Fruit fly (Drosophila melanogaster) whole organism, pupa: ENCODE measurements around the gene alpha-Est7.

ENCODE experiments used
- CG10348 ChIP-seq: fragments of 200-800 bp; sonication (Bioruptor generic); IDR thresholded peaks from 2 replicates; pipeline ENCODE4 v1.3.6; 2022; ENCODE audit warnings: missing biosample characterization, missing genetic modification characterization
- CG12605 ChIP-seq: fragments of 200-800 bp; sonication (Bioruptor generic); IDR thresholded peaks from 2 replicates; pipeline ENCODE4 v1.3.6; 2022; ENCODE audit warnings: missing biosample characterization, missing genetic modification characterization
- CG13204 ChIP-seq: fragments of 200-800 bp; sonication (Bioruptor generic); optimal IDR thresholded peaks from 2 replicates; lab custom pipeline; 2018; ENCODE audit warnings: missing biosample characterization, mild to moderate bottlenecking, missing genetic modification characterization, moderate library complexity
- CG14655 ChIP-seq: fragments of 200-800 bp; sonication (Bioruptor generic); optimal IDR thresholded peaks from 3 replicates; lab custom pipeline; 2017; ENCODE audit warnings: mild to moderate bottlenecking, missing biosample characterization, missing genetic modification reagents, missing genetic modification characterization
- CG15710 ChIP-seq: fragments of 200-800 bp; sonication (Bioruptor generic); optimal IDR thresholded peaks from 2 replicates; lab custom pipeline; 2018; ENCODE audit warnings: missing biosample characterization, mild to moderate bottlenecking, missing genetic modification characterization, moderate library complexity
- CG17806 ChIP-seq: fragments of 200-800 bp; sonication (Bioruptor generic); optimal IDR thresholded peaks from 2 replicates; lab custom pipeline; 2018; ENCODE audit warnings: missing biosample characterization, mild to moderate bottlenecking, missing genetic modification characterization, moderate library complexity
- CG32121 ChIP-seq: fragments of 200-800 bp; sonication (Bioruptor generic); IDR thresholded peaks from 2 replicates; pipeline ENCODE4 v1.3.6; 2022; ENCODE audit warnings: missing biosample characterization, missing genetic modification characterization
- CG34367 ChIP-seq: fragments of 200-800 bp; sonication (Bioruptor generic); optimal IDR thresholded peaks from 2 replicates; lab custom pipeline; 2018; ENCODE audit warnings: missing biosample characterization, mild to moderate bottlenecking, missing genetic modification characterization
- CG4496 ChIP-seq: fragments of 200-800 bp; sonication (Bioruptor generic); IDR thresholded peaks from 3 replicates; pipeline ENCODE4 v1.3.6; 2022; ENCODE audit warnings: missing biosample characterization, missing genetic modification characterization
- CG8159 ChIP-seq: fragments of 200-800 bp; sonication (Bioruptor generic); optimal IDR thresholded peaks from 3 replicates; lab custom pipeline; 2018; ENCODE audit warnings: missing biosample characterization, mild to moderate bottlenecking, missing genetic modification characterization, moderate library complexity
- CG8301 ChIP-seq: fragments of 200-800 bp; sonication (Bioruptor generic); optimal IDR thresholded peaks from 2 replicates; lab custom pipeline; 2018; ENCODE audit warnings: missing biosample characterization, mild to moderate bottlenecking, missing genetic modification characterization
- CG9948 ChIP-seq: fragments of 200-800 bp; sonication (Bioruptor generic); optimal IDR thresholded peaks from 2 replicates; lab custom pipeline; 2018; ENCODE audit warnings: missing biosample characterization, mild to moderate bottlenecking, missing genetic modification characterization, moderate library complexity
- D1 ChIP-seq: fragments of 200-800 bp; sonication (Bioruptor generic); optimal IDR thresholded peaks from 2 replicates; lab custom pipeline; 2018; ENCODE audit warnings: missing biosample characterization, mild to moderate bottlenecking, missing genetic modification characterization, moderate library complexity
- EcR ChIP-seq: fragments of 200-800 bp; sonication (Bioruptor generic); optimal IDR thresholded peaks from 3 replicates; lab custom pipeline; 2019; ENCODE audit warnings: missing biosample characterization, missing genetic modification characterization, mild to moderate bottlenecking, moderate library complexity, missing genetic modification reagents
- Ets98B ChIP-seq: fragments of 200-800 bp; sonication (Bioruptor generic); IDR thresholded peaks from 2 replicates; pipeline ENCODE4 v1.3.6; 2022; ENCODE audit warnings: missing biosample characterization, missing genetic modification characterization
- Pif1A ChIP-seq: fragments of 200-800 bp; sonication (Bioruptor generic); optimal IDR thresholded peaks from 3 replicates; lab custom pipeline; 2016; ENCODE audit warnings: missing biosample characterization, missing genetic modification characterization
- Pif1B ChIP-seq: fragments of 200-800 bp; sonication (Bioruptor generic); optimal IDR thresholded peaks from 3 replicates; lab custom pipeline; 2016; ENCODE audit warnings: missing biosample characterization, missing genetic modification characterization
- Snoo ChIP-seq: fragments of 200-800 bp; sonication (Bioruptor generic); optimal IDR thresholded peaks from 3 replicates; lab custom pipeline; 2017; ENCODE audit warnings: missing biosample characterization, mild to moderate bottlenecking, missing genetic modification characterization, inconsistent platforms
- fd96Ca ChIP-seq: fragments of 200-800 bp; sonication (Bioruptor generic); IDR thresholded peaks from 3 replicates; pipeline ENCODE4 v1.3.6; 2022; ENCODE audit warnings: missing biosample characterization, missing genetic modification characterization
- gl ChIP-seq: fragments of 200-800 bp; sonication (Bioruptor generic); optimal IDR thresholded peaks from 2 replicates; lab custom pipeline; 2018; ENCODE audit warnings: missing biosample characterization, mild to moderate bottlenecking, missing genetic modification characterization
- rn ChIP-seq: fragments of 200-800 bp; sonication (Bioruptor generic); IDR thresholded peaks from 2 replicates; pipeline ENCODE4 v1.3.6; 2022; ENCODE audit warnings: missing biosample characterization, missing genetic modification characterization

The alpha-Est7 gene

dm6 chr3R:7503216-7503615 is 20.3 kb downstream of the alpha-Est7 start:
- TF ChIP-seq CG17806 (tag; lab: Kevin White, UChicago) (no peak), CG8159 (tag; lab: Kevin White, UChicago) (no peak), fd96Ca (no peak), CG12605 (no peak), D1 (tag; lab: Kevin White, UChicago) (no peak), rn (no peak), CG34367 (tag; lab: Kevin White, UChicago) (no peak), gl (tag; lab: Kevin White, UChicago) (no peak), Snoo (tag; lab: Kevin White, UChicago) (no peak), CG14655 (no peak)

DNA sequence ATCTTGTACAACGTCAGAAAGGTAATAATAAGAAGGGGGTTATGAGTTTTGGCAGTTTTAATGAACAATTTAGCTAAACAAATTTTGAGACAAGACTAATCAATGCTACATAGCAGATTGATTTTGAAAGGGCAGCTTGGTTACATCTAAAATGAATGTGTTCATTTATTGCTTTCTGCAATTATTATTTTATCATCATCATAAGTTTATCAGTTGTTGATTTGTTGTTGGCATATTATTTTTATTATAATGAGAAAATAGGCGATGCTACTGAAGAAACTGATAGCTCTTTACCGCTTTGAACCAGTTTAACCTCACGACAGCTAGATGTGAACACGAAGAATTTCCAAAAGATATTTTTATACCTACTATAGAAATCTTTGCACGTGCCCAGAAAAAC is 21.3 kb downstream of the alpha-Est7 start, which contains the start of gene Mics1:
Mics1 (minus strand) TSS at position 101 of the 400 bp plus-strand sequence.
- TF ChIP-seq CG10348 (GFP tag; lab: Robert Waterston, UW) = no peak
- TF ChIP-seq gl (tag; lab: Kevin White, UChicago) = no peak
- no peak for TF ChIP-seq CG14655
- no peak for TF ChIP-seq CG8301 (tag; lab: Kevin White, UChicago)
- no peak for TF ChIP-seq CG34367 (tag; lab: Kevin White, UChicago)
- TF ChIP-seq D1 (tag; lab: Kevin White, UChicago) = no peak
- no peak for TF ChIP-seq Pif1A (GFP tag; lab: Kevin White, UChicago)
- TF ChIP-seq rn = no peak
- TF ChIP-seq CG4496 = no peak
- TF ChIP-seq fd96Ca = no peak

dm6 chr3R:7500513-7500912 is 23.0 kb downstream of the alpha-Est7 start:
- no peak for TF ChIP-seq fd96Ca

dm6 chr3R:7499488-7499887 is 24.1 kb downstream of the alpha-Est7 start:
- TF ChIP-seq fd96Ca (no peak), CG9948 (tag; lab: Kevin White, UChicago) (no peak)

DNA sequence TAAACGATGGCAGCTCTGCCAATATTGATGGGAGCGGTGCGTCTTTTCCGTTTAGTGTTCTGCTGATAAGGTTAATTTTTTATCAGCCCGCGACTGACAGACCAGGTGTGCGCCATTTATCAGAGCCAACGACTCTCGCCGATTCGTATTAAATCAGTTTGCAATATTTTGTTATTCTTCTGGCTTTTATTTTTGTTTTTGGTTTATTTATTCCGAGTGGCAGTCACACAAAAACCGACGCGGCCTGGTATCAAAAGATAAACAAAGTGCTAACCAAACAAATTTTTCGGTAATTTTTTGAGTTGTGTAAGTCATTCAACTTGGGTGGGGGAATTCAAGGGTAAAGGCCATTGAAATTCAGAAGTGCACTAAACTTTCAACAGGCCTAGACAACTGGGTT is 26.1 kb downstream of the alpha-Est7 start:
- TF ChIP-seq EcR (GFP tag; lab: Kevin White, UChicago) (no peak), CG8159 (tag; lab: Kevin White, UChicago) (no peak), Pif1B (GFP tag; lab: Kevin White, UChicago) (no peak), Pif1A (GFP tag; lab: Kevin White, UChicago) (no peak), CG32121 (GFP tag; lab: Robert Waterston, UW) (no peak), gl (tag; lab: Kevin White, UChicago) (no peak)

DNA sequence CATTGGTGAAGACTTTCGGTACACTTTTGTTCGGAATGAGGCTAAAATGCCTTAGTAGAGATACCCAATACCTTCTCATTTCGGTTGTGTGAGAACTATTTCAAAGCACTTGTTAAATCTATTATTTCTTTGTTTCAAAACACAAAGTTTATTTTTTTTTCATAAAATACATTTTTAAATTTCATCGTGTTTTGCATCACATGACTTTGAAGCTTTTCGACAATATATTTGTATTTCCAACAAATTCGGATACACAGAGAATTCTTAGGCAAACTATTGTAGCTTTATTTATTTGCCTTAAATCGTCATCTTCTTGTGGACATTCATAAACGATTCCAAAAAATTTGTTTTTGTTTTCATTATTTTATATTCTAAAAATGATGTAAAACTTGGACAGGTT is 29.8 kb downstream of the alpha-Est7 start, which contains the start of gene alpha-Est10:
alpha-Est10 (minus strand) TSS at position 101 of the 400 bp plus-strand sequence.
- TF ChIP-seq CG32121 (GFP tag; lab: Robert Waterston, UW) (no peak), CG15710 (tag; lab: Kevin White, UChicago) (no peak), CG10348 (GFP tag; lab: Robert Waterston, UW) (no peak), CG9948 (tag; lab: Kevin White, UChicago) (no peak), Pif1B (GFP tag; lab: Kevin White, UChicago) (no peak), Snoo (tag; lab: Kevin White, UChicago) (no peak), rn (no peak), Ets98B (no peak), CG8159 (tag; lab: Kevin White, UChicago) (no peak)

dm6 chr3R:7493171-7493570 is 30.4 kb downstream of the alpha-Est7 start, which contains the start of gene CG42656:
Gene CG42656, minus strand, starts transcription at chr3R:7493271.
- TF ChIP-seq CG13204 (GFP tag; lab: Kevin White, UChicago) (no peak), CG4496 (no peak), Pif1B (GFP tag; lab: Kevin White, UChicago) (no peak), CG12605 (no peak), rn (no peak), fd96Ca (no peak), EcR (GFP tag; lab: Kevin White, UChicago) (no peak), CG9948 (tag; lab: Kevin White, UChicago) (no peak), CG14655 (no peak), Snoo (tag; lab: Kevin White, UChicago) (no peak), CG10348 (GFP tag; lab: Robert Waterston, UW) (no peak), CG8301 (tag; lab: Kevin White, UChicago) (no peak), Ets98B (no peak), CG17806 (tag; lab: Kevin White, UChicago) (no peak), CG32121 (GFP tag; lab: Robert Waterston, UW) (no peak), D1 (tag; lab: Kevin White, UChicago) (no peak), CG34367 (tag; lab: Kevin White, UChicago) (no peak), CG15710 (tag; lab: Kevin White, UChicago) (no peak), CG8159 (tag; lab: Kevin White, UChicago) (no peak)
- TF ChIP-seq, all 21 proteins: peak for 0

dm6 chr3R:7492099-7492498 is 31.5 kb downstream of the alpha-Est7 start:
- TF ChIP-seq Ets98B (peak; percentile 17; the same call in 1 of the 2 replicates), D1 (tag; lab: Kevin White, UChicago) (no peak)
